Fruit fly (Drosophila melanogaster) whole organism, embryonic: ENCODE data around the gene CG3348.

ENCODE experiments used
- ATbp ChIP-seq: fragments of 200-800 bp; sonication (Bioruptor generic); optimal IDR thresholded peaks from 2 replicates; lab custom pipeline; 2017; ENCODE audit warnings: missing biosample characterization, mild to moderate bottlenecking, missing genetic modification characterization, missing genetic modification reagents
- Ada2b ChIP-seq: fragments of 200-800 bp; sonication (Bioruptor generic); IDR thresholded peaks from 2 replicates; pipeline ENCODE4 v1.3.6; 2022; ENCODE audit warnings: missing biosample characterization, missing genetic modification characterization
- Atf3 ChIP-seq: fragments of 200-800 bp; sonication (Bioruptor generic); optimal IDR thresholded peaks from 3 replicates; lab custom pipeline; 2016; ENCODE audit warnings: missing biosample characterization, missing genetic modification characterization
- Atf6 ChIP-seq: fragments of 200-800 bp; sonication (Bioruptor generic); IDR thresholded peaks from 2 replicates; pipeline ENCODE4 v1.3.6; 2022; ENCODE audit warnings: missing biosample characterization, missing genetic modification characterization
- CG10366 ChIP-seq: fragments of 200-800 bp; sonication (Bioruptor generic); IDR thresholded peaks from 2 replicates; pipeline ENCODE4 v1.3.6; 2022; ENCODE audit warnings: missing biosample characterization, missing genetic modification characterization
- CG10543 ChIP-seq: fragments of 200-800 bp; sonication (Bioruptor generic); optimal IDR thresholded peaks from 3 replicates; lab custom pipeline; 2017; ENCODE audit warnings: missing biosample characterization, mild to moderate bottlenecking, missing genetic modification characterization, moderate library complexity
- CG12391 ChIP-seq: fragments of 200-800 bp; sonication (Bioruptor generic); optimal IDR thresholded peaks from 3 replicates; lab custom pipeline; 2018; ENCODE audit warnings: missing biosample characterization, mild to moderate bottlenecking, missing genetic modification characterization, moderate library complexity
- CG12942 ChIP-seq: fragments of 200-800 bp; sonication (Bioruptor generic); optimal IDR thresholded peaks from 3 replicates; lab custom pipeline; 2016; ENCODE audit warnings: missing biosample characterization, missing genetic modification characterization
- CG13296 ChIP-seq: fragments of 200-800 bp; sonication (Bioruptor generic); optimal IDR thresholded peaks from 3 replicates; lab custom pipeline; 2018; ENCODE audit warnings: missing biosample characterization, mild to moderate bottlenecking, missing genetic modification characterization
- CG18599 ChIP-seq: fragments of 200-800 bp; sonication (Bioruptor generic); optimal IDR thresholded peaks from 3 replicates; lab custom pipeline; 2017; ENCODE audit warnings: missing biosample characterization, missing genetic modification characterization, mild to moderate bottlenecking, moderate library complexity, missing genetic modification reagents
- CG18619 ChIP-seq: fragments of 200-800 bp; sonication (Bioruptor generic); optimal IDR thresholded peaks from 3 replicates; lab custom pipeline; 2017; ENCODE audit warnings: missing biosample characterization, mild to moderate bottlenecking, missing genetic modification characterization
- CG2202 ChIP-seq: fragments of 200-800 bp; sonication (Bioruptor generic); optimal IDR thresholded peaks from 2 replicates; lab custom pipeline; 2018; ENCODE audit warnings: missing biosample characterization, mild to moderate bottlenecking, missing genetic modification characterization
- CG30403 ChIP-seq: fragments of 200-800 bp; sonication (Bioruptor generic); optimal IDR thresholded peaks from 3 replicates; lab custom pipeline; 2016; ENCODE audit warnings: missing biosample characterization, missing genetic modification characterization
- CG31224 ChIP-seq: fragments of 200-800 bp; sonication (Bioruptor generic); IDR thresholded peaks from 2 replicates; pipeline ENCODE4 v1.3.6; 2022; ENCODE audit warnings: missing biosample characterization, missing genetic modification characterization
- CG3407 ChIP-seq: fragments of 200-800 bp; sonication (Bioruptor generic); optimal IDR thresholded peaks from 2 replicates; lab custom pipeline; 2018; ENCODE audit warnings: missing biosample characterization, mild to moderate bottlenecking, missing genetic modification characterization
- CG34224 ChIP-seq: fragments of 200-800 bp; sonication (Bioruptor generic); IDR thresholded peaks from 3 replicates; pipeline ENCODE4 v1.3.6; 2022; ENCODE audit warnings: missing biosample characterization, missing genetic modification characterization; ENCODE audit not compliant: partially characterized antibody
- CG6654 ChIP-seq: fragments of 200-800 bp; sonication (Bioruptor generic); optimal IDR thresholded peaks from 2 replicates; lab custom pipeline; 2017; ENCODE audit warnings: missing biosample characterization, mild to moderate bottlenecking, missing genetic modification characterization
- CG6689 ChIP-seq: fragments of 200-800 bp; sonication (Bioruptor generic); IDR thresholded peaks from 2 replicates; pipeline ENCODE4 v1.3.6; 2022; ENCODE audit warnings: missing biosample characterization, missing genetic modification characterization
- CG9727 ChIP-seq: fragments of 200-800 bp; sonication (Bioruptor generic); optimal IDR thresholded peaks from 3 replicates; lab custom pipeline; 2017; ENCODE audit warnings: missing biosample characterization, mild to moderate bottlenecking, missing genetic modification characterization
- CkIIα-i1 ChIP-seq: fragments of 200-800 bp; sonication (Bioruptor generic); IDR thresholded peaks from 2 replicates; pipeline ENCODE4 v1.3.6; 2022; ENCODE audit warnings: missing biosample characterization, missing genetic modification characterization
- Dad ChIP-seq: fragments of 200-800 bp; sonication (Bioruptor generic); optimal IDR thresholded peaks from 3 replicates; lab custom pipeline; 2016; ENCODE audit warnings: missing biosample characterization, missing genetic modification characterization
- Drgx ChIP-seq: fragments of 200-800 bp; sonication (Bioruptor generic); IDR thresholded peaks from 2 replicates; pipeline ENCODE4 v1.3.6; 2022; ENCODE audit warnings: missing biosample characterization, missing genetic modification characterization
- Fer3 ChIP-seq: fragments of 200-800 bp; sonication (Bioruptor generic); optimal IDR thresholded peaks from 2 replicates; lab custom pipeline; 2018; ENCODE audit warnings: missing biosample characterization, mild to moderate bottlenecking, missing genetic modification characterization, moderate library complexity
- HHEX ChIP-seq: fragments of 200-800 bp; sonication (Bioruptor generic); optimal IDR thresholded peaks from 3 replicates; lab custom pipeline; 2017; ENCODE audit warnings: missing biosample characterization, mild to moderate bottlenecking, missing genetic modification characterization, missing genetic modification reagents
- Meics ChIP-seq: fragments of 200-800 bp; sonication (Bioruptor generic); optimal IDR thresholded peaks from 2 replicates; lab custom pipeline; 2017; ENCODE audit warnings: missing biosample characterization, mild to moderate bottlenecking, missing genetic modification characterization
- Mes4 ChIP-seq: fragments of 200-800 bp; sonication (Bioruptor generic); optimal IDR thresholded peaks from 2 replicates; lab custom pipeline; 2016; ENCODE audit warnings: missing biosample characterization, missing genetic modification characterization
- Mrtf ChIP-seq: fragments of 200-800 bp; sonication (Bioruptor generic); IDR thresholded peaks from 3 replicates; pipeline ENCODE4 v1.3.6; 2022; ENCODE audit warnings: missing biosample characterization, missing genetic modification characterization
- Oaz ChIP-seq: fragments of 200-800 bp; sonication (Bioruptor generic); IDR thresholded peaks from 2 replicates; pipeline ENCODE4 v1.3.6; 2022; ENCODE audit warnings: missing biosample characterization, missing genetic modification characterization
- Trl ChIP-seq, 3 experiments: fragments of >200 bp in 2 of 3; fragments of 200-800 bp in 1 of 3; sonication (Bioruptor generic) in 1 of 3; optimal IDR thresholded peaks; 2 replicates in 1 of 3; 3 replicates in 2 of 3; lab custom pipeline; 2016 to 2017; ENCODE audit warnings: missing biosample characterization in 1 of 3, missing genetic modification characterization in 1 of 3
- az2 ChIP-seq: fragments of 200-800 bp; sonication (Bioruptor generic); optimal IDR thresholded peaks from 3 replicates; lab custom pipeline; 2016; ENCODE audit warnings: missing biosample characterization, missing genetic modification characterization
- cato ChIP-seq: fragments of 200-800 bp; sonication (Bioruptor generic); optimal IDR thresholded peaks from 2 replicates; lab custom pipeline; 2016; ENCODE audit warnings: missing biosample characterization, missing genetic modification characterization, borderline replicate concordance
- chinmo ChIP-seq: fragments of 200-800 bp; sonication (Bioruptor generic); IDR thresholded peaks from 4 replicates; pipeline ENCODE4 v1.3.6; 2022; ENCODE audit warnings: missing biosample characterization, missing genetic modification characterization; ENCODE audit not compliant: partially characterized antibody
- dimm ChIP-seq: fragments of 200-800 bp; sonication (Bioruptor generic); IDR thresholded peaks from 2 replicates; pipeline ENCODE4 v1.3.6; 2022; ENCODE audit warnings: missing biosample characterization, missing genetic modification characterization
- esg ChIP-seq: fragments of 200-800 bp; sonication (Bioruptor generic); conservative IDR thresholded peaks from 2 replicates; pipeline ENCODE4 v1.3.6; 2022; ENCODE audit warnings: missing biosample characterization, missing genetic modification characterization
- fd64A ChIP-seq: fragments of 200-800 bp; sonication (Bioruptor generic); optimal IDR thresholded peaks from 3 replicates; lab custom pipeline; 2018; ENCODE audit warnings: missing biosample characterization, mild to moderate bottlenecking, missing genetic modification characterization
- fd96Cb ChIP-seq: fragments of 200-800 bp; sonication (Bioruptor generic); optimal IDR thresholded peaks from 2 replicates; lab custom pipeline; 2018; ENCODE audit warnings: missing biosample characterization, mild to moderate bottlenecking, missing genetic modification characterization, moderate library complexity
- gcm2 ChIP-seq: fragments of 200-800 bp; sonication (Bioruptor generic); optimal IDR thresholded peaks from 2 replicates; lab custom pipeline; 2016; ENCODE audit warnings: missing biosample characterization, missing genetic modification characterization
- h ChIP-seq: fragments of >200 bp; optimal IDR thresholded peaks from 2 replicates; lab custom pipeline; 2017
- lab ChIP-seq: fragments of 200-800 bp; sonication (Bioruptor generic); optimal IDR thresholded peaks from 3 replicates; lab custom pipeline; 2017; ENCODE audit warnings: missing biosample characterization, missing genetic modification characterization, mild to moderate bottlenecking, moderate library complexity, missing genetic modification reagents
- mam ChIP-seq: fragments of 200-800 bp; sonication (Bioruptor generic); optimal IDR thresholded peaks from 3 replicates; lab custom pipeline; 2016; ENCODE audit warnings: missing biosample characterization, missing genetic modification characterization
- odd ChIP-seq: fragments of 200-800 bp; sonication (Bioruptor generic); optimal IDR thresholded peaks from 2 replicates; lab custom pipeline; 2017; ENCODE audit warnings: missing biosample characterization, mild to moderate bottlenecking, missing genetic modification characterization
- org-1 ChIP-seq: fragments of 200-800 bp; sonication (Bioruptor generic); optimal IDR thresholded peaks from 2 replicates; lab custom pipeline; 2017; ENCODE audit warnings: missing biosample characterization, missing genetic modification characterization
- pzg ChIP-seq: fragments of 200-800 bp; sonication (Bioruptor generic); optimal IDR thresholded peaks from 3 replicates; lab custom pipeline; 2018; ENCODE audit warnings: missing biosample characterization, mild to moderate bottlenecking, missing genetic modification characterization, moderate library complexity
- seq ChIP-seq: fragments of 200-800 bp; sonication (Bioruptor generic); IDR thresholded peaks from 2 replicates; pipeline ENCODE4 v1.3.6; 2022; ENCODE audit warnings: missing biosample characterization, missing genetic modification characterization
- slbo ChIP-seq: fragments of 200-800 bp; sonication (Bioruptor generic); IDR thresholded peaks from 2 replicates; pipeline ENCODE4 v1.3.6; 2022; ENCODE audit warnings: missing biosample characterization, missing genetic modification characterization
- sob ChIP-seq: fragments of 200-800 bp; sonication (Bioruptor generic); IDR thresholded peaks from 2 replicates; pipeline ENCODE4 v1.3.6; 2022; ENCODE audit warnings: missing biosample characterization, missing genetic modification characterization
- sug ChIP-seq: fragments of 200-800 bp; optimal IDR thresholded peaks from 2 replicates; lab custom pipeline; 2019; ENCODE audit warnings: missing biosample characterization, mild to moderate bottlenecking, missing genetic modification characterization, moderate library complexity
- tap ChIP-seq: fragments of 200-800 bp; optimal IDR thresholded peaks from 3 replicates; lab custom pipeline; 2019; ENCODE audit warnings: missing biosample characterization, mild to moderate bottlenecking, missing genetic modification characterization, moderate library complexity
- unc-4 ChIP-seq: fragments of 200-800 bp; sonication (Bioruptor generic); IDR thresholded peaks from 2 replicates; pipeline ENCODE4 v1.3.6; 2022; ENCODE audit warnings: missing biosample characterization, missing genetic modification characterization; ENCODE audit not compliant: partially characterized antibody
- wdn ChIP-seq: fragments of 200-800 bp; sonication (Bioruptor generic); IDR thresholded peaks from 2 replicates; pipeline ENCODE4 v1.3.6; 2022; ENCODE audit warnings: missing biosample characterization, missing genetic modification characterization
- zfh2 ChIP-seq: fragments of 200-800 bp; sonication (Bioruptor generic); optimal IDR thresholded peaks from 2 replicates; lab custom pipeline; 2016; ENCODE audit warnings: missing biosample characterization, missing genetic modification characterization

The CG3348 gene

DNA sequence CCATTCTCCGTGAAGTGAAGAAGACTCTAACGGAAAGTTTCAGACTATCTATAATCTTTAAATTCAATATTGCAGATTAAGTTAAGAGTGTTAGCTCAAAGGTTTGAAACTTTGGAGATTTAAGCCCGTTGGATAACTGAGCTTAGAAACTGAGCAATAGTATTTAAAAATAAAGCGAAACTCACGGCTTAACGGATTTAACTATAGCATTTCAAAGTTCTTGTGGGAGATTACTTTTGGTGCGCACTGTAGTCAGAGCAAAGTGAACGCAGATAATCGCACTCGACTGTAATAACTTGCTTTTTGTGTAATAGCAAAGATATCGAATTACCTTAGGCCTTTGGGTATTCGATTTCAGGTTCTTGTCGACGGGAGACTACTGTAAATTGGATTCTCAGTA lies 9.7 kb downstream of the CG3348 start, which contains the start of gene mrt (continued):
- peak; percentile 73 for TF ChIP-seq zfh2 (GFP tag; lab: Kevin White, UChicago)
- no peak for TF ChIP-seq Mes4 (GFP tag; lab: Kevin White, UChicago)
- no peak for TF ChIP-seq odd (GFP tag; lab: Kevin White, UChicago)
- peak; percentile 38 for TF ChIP-seq esg (GFP tag; lab: Robert Waterston, UW)
- no peak for TF ChIP-seq Oaz (GFP tag; lab: Robert Waterston, UW)
- no peak for TF ChIP-seq CG10543 (GFP tag; lab: Kevin White, UChicago)
- TF ChIP-seq ATbp (GFP tag; lab: Kevin White, UChicago): peak; percentile 11
- no peak for TF ChIP-seq cato (GFP tag; lab: Kevin White, UChicago)
- TF ChIP-seq dimm (GFP tag; lab: Robert Waterston, UW): no peak
- TF ChIP-seq chinmo (GFP tag; lab: Robert Waterston, UW): no peak
- peak; percentile 36 for TF ChIP-seq Dad (GFP tag; lab: Kevin White, UChicago)
- peak; percentile 19 for TF ChIP-seq sug
- peak; percentile 66 for TF ChIP-seq Atf6 (GFP tag; lab: Robert Waterston, UW)
- TF ChIP-seq Trl (optimal IDR thresholded peaks at IDR 0.05; lab: Kevin White, UChicago): no peak
- peak; percentile 47 for TF ChIP-seq Trl (GFP tag; optimal IDR thresholded peaks at IDR 0.05; lab: Kevin White, UChicago)
- peak; percentile 46 for TF ChIP-seq az2 (GFP tag; lab: Kevin White, UChicago)
- peak; percentile 52 for TF ChIP-seq CG9727 (GFP tag; lab: Kevin White, UChicago)
- TF ChIP-seq CG3407: no peak
- TF ChIP-seq pzg (GFP tag; lab: Kevin White, UChicago): no peak
- peak; percentile 64 for TF ChIP-seq CG12391 (tag; lab: Kevin White, UChicago)
- TF ChIP-seq slbo (GFP tag; lab: Robert Waterston, UW): peak; percentile 77
- TF ChIP-seq fd64A: no peak
- peak; percentile 67 for TF ChIP-seq Fer3 (tag; lab: Kevin White, UChicago)
- peak; percentile 69 for TF ChIP-seq HHEX
- TF ChIP-seq Atf3: no peak
- TF ChIP-seq CG10366 (GFP tag; lab: Robert Waterston, UW): peak; percentile 38
- no peak for TF ChIP-seq CG34224 (GFP tag; lab: Robert Waterston, UW)
- peak; percentile 19; the same call in 1 of the 3 replicates for TF ChIP-seq Mrtf
- TF ChIP-seq sob (GFP tag; lab: Robert Waterston, UW): peak; percentile 39; the same call in 1 of the 2 replicates
- TF ChIP-seq mam (GFP tag; lab: Kevin White, UChicago): peak; percentile 66
- TF ChIP-seq CG6654 (GFP tag; lab: Kevin White, UChicago): no peak
- 0 out of 2 replicates have a peak, but pooled peaks have one; percentile 6 for TF ChIP-seq wdn (GFP tag; lab: Robert Waterston, UW)
- no peak; the same call in 1 of the 2 replicates for TF ChIP-seq CG31224 (GFP tag; lab: Robert Waterston, UW)
- TF ChIP-seq fd96Cb (tag; lab: Kevin White, UChicago): peak; percentile 38
- peak; percentile 79 for TF ChIP-seq Meics (GFP tag; lab: Kevin White, UChicago)
- peak; percentile 21 for TF ChIP-seq CG12942 (GFP tag; lab: Kevin White, UChicago)
- TF ChIP-seq tap (tag; lab: Kevin White, UChicago): no peak
- TF ChIP-seq CG18599 (GFP tag; lab: Kevin White, UChicago): peak; percentile 55
- TF ChIP-seq h (lab: Kevin White, UChicago): no peak
- TF ChIP-seq Ada2b (GFP tag; lab: Robert Waterston, UW): 0 out of 2 replicates have a peak, but pooled peaks have one; percentile 6
- TF ChIP-seq gcm2 (GFP tag; lab: Kevin White, UChicago): no peak
- TF ChIP-seq Drgx (GFP tag; lab: Robert Waterston, UW): peak; percentile 56; the same call in 1 of the 2 replicates
- TF ChIP-seq lab: peak; percentile 68
- no peak for TF ChIP-seq unc-4 (GFP tag; lab: Robert Waterston, UW)
- TF ChIP-seq org-1 (GFP tag; lab: Kevin White, UChicago): peak; percentile 43
- no peak for TF ChIP-seq CG13296 (GFP tag; lab: Kevin White, UChicago)
- TF ChIP-seq CG2202 (tag; lab: Kevin White, UChicago): no peak
- TF ChIP-seq CG6689 (GFP tag; lab: Robert Waterston, UW): 0 out of 2 replicates have a peak, but pooled peaks have one; percentile 28
- TF ChIP-seq seq (GFP tag; lab: Robert Waterston, UW): 0 out of 2 replicates have a peak, but pooled peaks have one; percentile 33
- peak; percentile 61 for TF ChIP-seq CG18619 (GFP tag; lab: Kevin White, UChicago)
- no peak for TF ChIP-seq CkIIα-i1 (GFP tag; lab: Robert Waterston, UW)
- TF ChIP-seq CG30403 (GFP tag; lab: Kevin White, UChicago): peak; percentile 70
